Fruit fly (Drosophila melanogaster) Kc167 (cell line): ENCODE data around the gene EMC10.

ENCODE experiments used
- Myc ChIP-seq: fragments of >200 bp; optimal IDR thresholded peaks from 2 replicates; lab custom pipeline; 2017; ENCODE audit warnings: missing external identifiers
- Sin3A ChIP-seq: fragments of >200 bp; optimal IDR thresholded peaks from 2 replicates; lab custom pipeline; 2018; ENCODE audit warnings: missing external identifiers
- h ChIP-seq: fragments of >200 bp; optimal IDR thresholded peaks from 3 replicates; lab custom pipeline; 2018; ENCODE audit warnings: missing external identifiers
- insv ChIP-seq: fragments of >200 bp; optimal IDR thresholded peaks from 3 replicates; lab custom pipeline; 2018; ENCODE audit warnings: missing external identifiers
- psq ChIP-seq: fragments of >200 bp; optimal IDR thresholded peaks from 2 replicates; lab custom pipeline; 2017; ENCODE audit warnings: missing external identifiers
- ttk ChIP-seq: sonication (Bioruptor generic); optimal IDR thresholded peaks from 2 replicates; lab custom pipeline; 2017; ENCODE audit warnings: missing external identifiers

EMC10 gene

DNA sequence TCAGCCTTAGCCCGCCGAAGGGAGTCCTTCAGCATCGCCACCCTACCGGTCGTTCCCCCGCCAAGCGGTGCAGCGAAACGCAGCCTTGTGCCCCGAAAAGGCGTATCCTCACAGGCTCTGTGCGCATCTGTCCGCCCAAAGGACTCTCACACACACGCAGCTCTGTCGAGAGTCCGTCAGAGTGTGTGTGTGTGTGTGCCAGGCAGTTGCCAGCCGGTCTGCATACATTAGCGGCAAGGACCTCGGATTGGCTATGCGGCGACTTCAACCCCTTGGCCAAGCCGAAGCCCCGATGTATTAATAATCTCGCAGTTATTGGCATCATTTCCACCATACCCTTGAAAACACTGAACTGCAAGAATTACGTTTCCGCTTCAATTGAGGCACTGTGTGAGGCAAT, 36.6 kb downstream of the EMC10 start:
- TF ChIP-seq psq (lab: Kevin White, UChicago) (no peak), Myc (lab: Kevin White, UChicago) (no peak), h (lab: Kevin White, UChicago) (no peak), insv (lab: Kevin White, UChicago) (no peak)

DNA sequence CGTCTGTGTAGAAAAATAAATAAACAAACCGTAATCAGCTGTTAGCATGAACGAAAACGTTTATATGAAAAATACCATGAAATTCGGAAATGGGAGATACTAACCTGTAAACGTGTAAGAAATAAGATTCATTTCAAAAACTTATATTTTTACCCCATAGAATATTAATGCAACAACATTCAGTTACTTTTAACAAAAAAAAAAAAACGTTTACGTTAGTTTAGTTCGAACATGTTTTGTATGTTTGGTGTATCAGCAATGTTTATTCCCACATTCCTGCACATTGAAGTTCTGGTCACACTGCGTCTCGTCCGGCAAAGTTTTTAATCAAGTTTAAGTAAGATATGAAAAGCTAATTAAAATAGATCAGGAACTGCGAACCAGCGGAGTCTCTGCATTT, 43.4 kb downstream of the EMC10 start, which contains the start of the genes S1P and CG11307:
S1P (minus strand) TSS at position 23 of the 400 bp plus-strand sequence.
CG11307 (plus strand) TSS at position 270 of the 400 bp plus-strand sequence.
- no peak for TF ChIP-seq ttk
- TF ChIP-seq insv (lab: Kevin White, UChicago) = no peak
- no peak for TF ChIP-seq h (lab: Kevin White, UChicago)
- no peak for TF ChIP-seq Sin3A
- TF ChIP-seq psq (lab: Kevin White, UChicago) = no peak
- no peak for TF ChIP-seq Myc (lab: Kevin White, UChicago)
